Worm (Caenorhabditis elegans) whole organism, L1 larva: ENCODE measurements around the gene ttr-8.

Experiments used
- alr-1 ChIP-seq: fragments of 200-800 bp; sonication (Bioruptor generic); optimal IDR thresholded peaks from 2 replicates; lab custom pipeline; 2018; ENCODE audit warnings: borderline replicate concordance, mild to moderate bottlenecking, missing genetic modification characterization, missing compliant biosample characterization
- ama-1 ChIP-seq: fragments of 150-350 bp; optimal IDR thresholded peaks from 2 replicates; lab custom pipeline; 2014
- elt-2 ChIP-seq: sonication (generic microtip); optimal IDR thresholded peaks from 2 replicates; lab custom pipeline; 2016; ENCODE audit warnings: missing genetic modification characterization, mild to moderate bottlenecking, inconsistent platforms, missing compliant biosample characterization, missing genetic modification reagents
- jun-1 ChIP-seq: fragments of 150-350 bp; optimal IDR thresholded peaks from 2 replicates; lab custom pipeline; 2014; ENCODE audit warnings: missing biosample characterization, missing genetic modification reagents, missing genetic modification characterization
- lin-14 ChIP-seq: fragments of 200-800 bp; sonication (Bioruptor generic); optimal IDR thresholded peaks from 2 replicates; lab custom pipeline; 2018; ENCODE audit warnings: mild to moderate bottlenecking, missing genetic modification characterization, moderate library complexity, missing compliant biosample characterization
- lin-39 ChIP-seq: fragments of 150-350 bp; optimal IDR thresholded peaks from 2 replicates; lab custom pipeline; 2014; ENCODE audit warnings: missing biosample characterization, missing genetic modification reagents, missing genetic modification characterization
- mdl-1 ChIP-seq, 2 experiments: fragments of 150-350 bp; optimal IDR thresholded peaks; 2 replicates each; lab custom pipeline; 2014 to 2017; ENCODE audit warnings: missing biosample characterization in 2 of 2, missing genetic modification characterization in 2 of 2, inconsistent platforms in 1 of 2
- nhr-11 ChIP-seq: fragments of 150-350 bp; optimal IDR thresholded peaks from 2 replicates; lab custom pipeline; 2014; ENCODE audit warnings: missing biosample characterization, missing genetic modification characterization
- nhr-28 ChIP-seq: fragments of 150-350 bp; optimal IDR thresholded peaks from 2 replicates; lab custom pipeline; 2014; ENCODE audit warnings: missing biosample characterization, missing genetic modification characterization
- snpc-4 ChIP-seq: fragments of 150-350 bp; optimal IDR thresholded peaks from 2 replicates; lab custom pipeline; 2014; ENCODE audit warnings: missing biosample characterization, missing genetic modification characterization
- tlp-1 ChIP-seq: fragments of 150-350 bp; optimal IDR thresholded peaks from 2 replicates; lab custom pipeline; 2014; ENCODE audit warnings: missing biosample characterization, missing genetic modification characterization
- unc-62 ChIP-seq: fragments of 150-350 bp; optimal IDR thresholded peaks from 2 replicates; lab custom pipeline; 2014; ENCODE audit warnings: missing biosample characterization, missing genetic modification reagents, missing genetic modification characterization
- vab-15 ChIP-seq: sonication (generic microtip); optimal IDR thresholded peaks from 2 replicates; lab custom pipeline; 2017; ENCODE audit warnings: missing genotype, mild to moderate bottlenecking, missing genetic modification characterization, missing compliant biosample characterization

DNA sequence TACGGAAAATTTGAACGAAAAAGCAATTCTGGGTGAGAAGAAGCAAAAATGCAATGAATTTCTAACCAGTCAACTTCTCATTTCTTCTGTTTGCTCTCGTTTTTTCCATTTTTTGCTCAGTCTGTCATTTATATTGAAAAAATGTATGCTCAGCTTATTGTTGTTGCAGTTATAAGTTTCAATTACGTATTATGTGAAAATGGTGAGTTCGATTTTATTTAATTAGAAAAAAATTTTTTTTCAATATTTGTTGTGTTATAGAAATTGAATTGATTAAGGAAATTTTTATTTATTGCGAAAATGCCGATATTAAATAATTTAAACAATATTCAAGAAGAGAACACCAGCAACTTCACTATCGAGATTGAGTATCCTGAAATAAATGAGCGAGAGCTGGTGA lies 3.3 kb downstream of the ttr-8 start, which contains the start of gene lgc-12:
- TF ChIP-seq tlp-1 (tag; lab: Kevin White, UChicago) (no peak), lin-39 (tag; lab: Kevin White, UChicago) (no peak), jun-1 (no peak), nhr-28 (tag; lab: Kevin White, UChicago) (no peak), elt-2 (tag; lab: Kevin White, UChicago) (no peak), alr-1 (tag; lab: Kevin White, UChicago) (no peak), mdl-1 (tag; optimal IDR thresholded peaks at IDR 0.05; lab: Kevin White, UChicago) (no peak), ama-1 (lab: Kevin White, UChicago) (no peak), snpc-4 (tag; lab: Kevin White, UChicago) (no peak), vab-15 (tag; lab: Kevin White, UChicago) (no peak), unc-62 (GFP tag; lab: Kevin White, UChicago) (no peak), nhr-11 (no peak), lin-14 (GFP tag; lab: Kevin White, UChicago) (no peak)
